Worm (Caenorhabditis elegans) whole organism, L2 larva: ENCODE data around the gene ins-4.

Source experiments
- F13H6.1 ChIP-seq: sonication (generic microtip); optimal IDR thresholded peaks from 2 replicates; lab custom pipeline; 2016; ENCODE audit warnings: missing genetic modification characterization, missing compliant biosample characterization
- ceh-82 ChIP-seq: fragments of 150-350 bp; optimal IDR thresholded peaks from 2 replicates; lab custom pipeline; 2014; ENCODE audit warnings: missing biosample characterization, missing genetic modification characterization
- egl-27 ChIP-seq: sonication (generic microtip); optimal IDR thresholded peaks from 3 replicates; lab custom pipeline; 2017; ENCODE audit warnings: missing biosample characterization, missing genetic modification reagents, missing genetic modification characterization
- elt-3 ChIP-seq: sonication (generic microtip); optimal IDR thresholded peaks from 2 replicates; lab custom pipeline; 2017; ENCODE audit warnings: missing biosample characterization, missing genetic modification characterization
- fos-1 ChIP-seq: fragments of 150-350 bp; optimal IDR thresholded peaks from 2 replicates; lab custom pipeline; 2014; ENCODE audit warnings: missing biosample characterization, missing genetic modification characterization
- lin-11 ChIP-seq: fragments of 150-350 bp; sonication (generic microtip); optimal IDR thresholded peaks from 2 replicates; lab custom pipeline; 2014; ENCODE audit warnings: missing biosample characterization, missing genetic modification characterization, inconsistent platforms, mixed read lengths
- nhr-12 ChIP-seq: fragments of 150-350 bp; optimal IDR thresholded peaks from 2 replicates; lab custom pipeline; 2014; ENCODE audit warnings: missing biosample characterization, missing genetic modification characterization
- skn-1 ChIP-seq: sonication (generic microtip); optimal IDR thresholded peaks from 2 replicates; lab custom pipeline; 2017; ENCODE audit warnings: missing biosample characterization, missing genetic modification characterization
- snpc-4 ChIP-seq: fragments of 150-350 bp; optimal IDR thresholded peaks from 2 replicates; lab custom pipeline; 2014; ENCODE audit warnings: missing biosample characterization, missing genetic modification characterization
- zag-1 ChIP-seq: fragments of 150-350 bp; optimal IDR thresholded peaks from 2 replicates; lab custom pipeline; 2014; ENCODE audit warnings: missing biosample characterization, missing genetic modification characterization
- ztf-11 ChIP-seq: sonication (generic microtip); optimal IDR thresholded peaks from 2 replicates; lab custom pipeline; 2017; ENCODE audit warnings: missing biosample characterization, missing genetic modification characterization

- TF ChIP-seq zag-1 (no peak), elt-3 (tag; lab: Kevin White, UChicago) (no peak), lin-11 (tag; lab: Kevin White, UChicago) (no peak), ceh-82 (no peak), egl-27 (tag; lab: Kevin White, UChicago) (no peak), F13H6.1 (tag; lab: Kevin White, UChicago) (no peak), nhr-12 (no peak), fos-1 (tag; lab: Kevin White, UChicago) (no peak), skn-1 (tag; lab: Kevin White, UChicago) (no peak), snpc-4 (tag; lab: Kevin White, UChicago) (no peak), ztf-11 (no peak)
These were observed 28.7 kb downstream of the ins-4 start, which contains the start of gene R12C12.9 for ce11 chrII:6024879-6025278.
